Worm (Caenorhabditis elegans) whole organism, early embryonic: ENCODE data around the gene F55B11.3.

ENCODE experiments used
- B0310.2 ChIP-seq: sonication (generic microtip); optimal IDR thresholded peaks from 2 replicates; lab custom pipeline; 2016; ENCODE audit warnings: mild to moderate bottlenecking, missing genetic modification characterization, missing compliant biosample characterization
- aly-1 ChIP-seq: sonication (generic microtip); optimal IDR thresholded peaks from 2 replicates; lab custom pipeline; 2016; ENCODE audit warnings: missing genetic modification characterization, missing compliant biosample characterization
- ama-1 ChIP-seq: fragments of 150-350 bp; optimal IDR thresholded peaks from 2 replicates; lab custom pipeline; 2014
- flt-1 ChIP-seq: fragments of 200-800 bp; sonication (Bioruptor generic); IDR thresholded peaks from 2 replicates; pipeline ENCODE4 v1.3.6; 2022; ENCODE audit warnings: missing genetic modification characterization, missing compliant biosample characterization
- hmg-4 ChIP-seq: fragments of 200-800 bp; sonication (Bioruptor generic); optimal IDR thresholded peaks from 2 replicates; lab custom pipeline; 2018; ENCODE audit warnings: mild to moderate bottlenecking, missing genetic modification characterization, missing compliant biosample characterization
- hnd-1 ChIP-seq: sonication (generic microtip); optimal IDR thresholded peaks from 2 replicates; lab custom pipeline; 2016; ENCODE audit warnings: missing genetic modification characterization, missing compliant biosample characterization
- scrt-1 ChIP-seq: fragments of 200-800 bp; sonication (Bioruptor generic); IDR thresholded peaks from 2 replicates; pipeline ENCODE4 v1.3.6; 2022; ENCODE audit warnings: missing genetic modification characterization, missing compliant biosample characterization
- sea-1 ChIP-seq: fragments of 200-800 bp; sonication (Bioruptor generic); conservative IDR thresholded peaks from 2 replicates; pipeline ENCODE4 v1.3.6; 2022; ENCODE audit warnings: missing genetic modification characterization, missing compliant biosample characterization
- tbx-11 ChIP-seq: fragments of 200-800 bp; sonication (Bioruptor generic); IDR thresholded peaks from 2 replicates; pipeline ENCODE4 v1.3.6; 2022; ENCODE audit warnings: missing genetic modification characterization, missing compliant biosample characterization
- tbx-37 ChIP-seq: fragments of 200-800 bp; sonication (Bioruptor generic); conservative IDR thresholded peaks from 2 replicates; pipeline ENCODE4 v1.3.6; 2022; ENCODE audit warnings: missing genetic modification reagents, missing genetic modification characterization, missing compliant biosample characterization

ce11 chrIV:14383474-14383873 lies 41.0 kb upstream of the F55B11.3 start, which contains the start of gene paqr-3:
- no peak for TF ChIP-seq flt-1 (GFP tag; lab: Robert Waterston, UW)
- TF ChIP-seq tbx-11 (GFP tag; lab: Robert Waterston, UW), result no peak
- no peak for TF ChIP-seq scrt-1 (GFP tag; lab: Robert Waterston, UW)
- TF ChIP-seq hmg-4 (GFP tag; lab: Kevin White, UChicago), result no peak
- TF ChIP-seq B0310.2 (tag; lab: Kevin White, UChicago), result no peak
- TF ChIP-seq hnd-1 (tag; lab: Kevin White, UChicago), result no peak
- TF ChIP-seq tbx-37 (GFP tag; lab: Robert Waterston, UW), result no peak
- TF ChIP-seq ama-1 (lab: Kevin White, UChicago), result no peak
- TF ChIP-seq sea-1 (GFP tag; lab: Robert Waterston, UW), result no peak
- TF ChIP-seq aly-1, result no peak
